Worm (Caenorhabditis elegans) whole organism, early embryonic: ENCODE measurements around the gene col-160.

ENCODE experiments used
- aly-1 ChIP-seq: sonication (generic microtip); optimal IDR thresholded peaks from 2 replicates; lab custom pipeline; 2016; ENCODE audit warnings: missing genetic modification characterization, missing compliant biosample characterization
- ama-1 ChIP-seq: fragments of 150-350 bp; optimal IDR thresholded peaks from 2 replicates; lab custom pipeline; 2014
- ceh-13 ChIP-seq: fragments of 200-800 bp; sonication (Bioruptor generic); optimal IDR thresholded peaks from 2 replicates; lab custom pipeline; 2018; ENCODE audit warnings: mild to moderate bottlenecking, missing genetic modification characterization, missing compliant biosample characterization
- ceh-36 ChIP-seq: sonication (generic microtip); optimal IDR thresholded peaks from 2 replicates; lab custom pipeline; 2016; ENCODE audit warnings: missing genetic modification characterization, inconsistent platforms, missing compliant biosample characterization
- ets-7 ChIP-seq: sonication (generic microtip); optimal IDR thresholded peaks from 2 replicates; lab custom pipeline; 2016; ENCODE audit warnings: missing genotype, missing genetic modification characterization, missing compliant biosample characterization
- flt-1 ChIP-seq: fragments of 200-800 bp; sonication (Bioruptor generic); IDR thresholded peaks from 2 replicates; pipeline ENCODE4 v1.3.6; 2022; ENCODE audit warnings: missing genetic modification characterization, missing compliant biosample characterization
- hmbx-1 ChIP-seq: sonication (generic microtip); optimal IDR thresholded peaks from 2 replicates; lab custom pipeline; 2016; ENCODE audit warnings: mild to moderate bottlenecking, missing genetic modification characterization, missing compliant biosample characterization
- hmg-4 ChIP-seq: fragments of 200-800 bp; sonication (Bioruptor generic); optimal IDR thresholded peaks from 2 replicates; lab custom pipeline; 2018; ENCODE audit warnings: mild to moderate bottlenecking, missing genetic modification characterization, missing compliant biosample characterization
- tbx-11 ChIP-seq: fragments of 200-800 bp; sonication (Bioruptor generic); IDR thresholded peaks from 2 replicates; pipeline ENCODE4 v1.3.6; 2022; ENCODE audit warnings: missing genetic modification characterization, missing compliant biosample characterization
- tbx-37 ChIP-seq: fragments of 200-800 bp; sonication (Bioruptor generic); conservative IDR thresholded peaks from 2 replicates; pipeline ENCODE4 v1.3.6; 2022; ENCODE audit warnings: missing genetic modification reagents, missing genetic modification characterization, missing compliant biosample characterization
- tra-4 ChIP-seq: sonication (generic microtip); optimal IDR thresholded peaks from 2 replicates; lab custom pipeline; 2017; ENCODE audit warnings: missing genetic modification characterization, missing compliant biosample characterization

ce11 chrV:13166582-13166981 is 35.4 kb downstream of the col-160 start:
- TF ChIP-seq tra-4 (tag; lab: Kevin White, UChicago) (no peak), ceh-13 (GFP tag; lab: Kevin White, UChicago) (no peak), ama-1 (no peak), ceh-36 (no peak), hmbx-1 (tag; lab: Kevin White, UChicago) (no peak), aly-1 (no peak), tbx-37 (no peak), flt-1 (GFP tag; lab: Robert Waterston, UW) (no peak), ets-7 (tag; lab: Kevin White, UChicago) (no peak), tbx-11 (GFP tag; lab: Robert Waterston, UW) (no peak), hmg-4 (no peak)
